Worm (Caenorhabditis elegans) whole organism, late embryonic: Measurements from ENCODE around the gene cdf-1.

Experiments
- F13H6.1 ChIP-seq: sonication (generic microtip); optimal IDR thresholded peaks from 2 replicates; lab custom pipeline; 2016; ENCODE audit warnings: missing genetic modification characterization, missing compliant biosample characterization
- T23F11.4 ChIP-seq: fragments of 200-800 bp; sonication (Bioruptor generic); optimal IDR thresholded peaks from 2 replicates; lab custom pipeline; 2018; ENCODE audit warnings: mild to moderate bottlenecking, missing genetic modification characterization, missing compliant biosample characterization
- Y22D7AL.16 ChIP-seq: sonication (generic microtip); optimal IDR thresholded peaks from 2 replicates; lab custom pipeline; 2016; ENCODE audit warnings: missing genetic modification characterization, missing compliant biosample characterization
- ahr-1 ChIP-seq: sonication (generic microtip); optimal IDR thresholded peaks from 2 replicates; lab custom pipeline; 2016; ENCODE audit warnings: missing genetic modification characterization, missing compliant biosample characterization
- ama-1 ChIP-seq: fragments of 150-350 bp; optimal IDR thresholded peaks from 2 replicates; lab custom pipeline; 2014
- ceh-18 ChIP-seq: sonication (generic microtip); optimal IDR thresholded peaks from 2 replicates; lab custom pipeline; 2016; ENCODE audit warnings: missing genetic modification characterization, missing compliant biosample characterization
- ceh-19 ChIP-seq: fragments of 200-800 bp; sonication (Bioruptor generic); optimal IDR thresholded peaks from 2 replicates; lab custom pipeline; 2018; ENCODE audit warnings: mild to moderate bottlenecking, missing genetic modification characterization, missing compliant biosample characterization
- ceh-24 ChIP-seq: sonication (generic microtip); optimal IDR thresholded peaks from 2 replicates; lab custom pipeline; 2016; ENCODE audit warnings: mild to moderate bottlenecking, missing genetic modification characterization, missing compliant biosample characterization
- ceh-31 ChIP-seq: sonication (generic microtip); optimal IDR thresholded peaks from 2 replicates; lab custom pipeline; 2016; ENCODE audit warnings: missing genetic modification characterization, missing compliant biosample characterization
- ceh-34 ChIP-seq: sonication (generic microtip); optimal IDR thresholded peaks from 2 replicates; lab custom pipeline; 2016; ENCODE audit warnings: mild to moderate bottlenecking, missing genetic modification characterization, missing compliant biosample characterization
- ceh-6 ChIP-seq: fragments of 200-800 bp; sonication (Bioruptor generic); optimal IDR thresholded peaks from 2 replicates; lab custom pipeline; 2018; ENCODE audit warnings: mild to moderate bottlenecking, missing genetic modification characterization, missing compliant biosample characterization
- dmd-4 ChIP-seq: sonication (generic microtip); optimal IDR thresholded peaks from 2 replicates; lab custom pipeline; 2016; ENCODE audit warnings: borderline replicate concordance, missing genetic modification characterization, missing compliant biosample characterization
- eyg-1 ChIP-seq: sonication (generic microtip); optimal IDR thresholded peaks from 2 replicates; lab custom pipeline; 2016; ENCODE audit warnings: missing genotype, missing genetic modification characterization, missing compliant biosample characterization
- fkh-10 ChIP-seq: fragments of 150-350 bp; optimal IDR thresholded peaks from 2 replicates; lab custom pipeline; 2014; ENCODE audit warnings: missing biosample characterization, missing genetic modification reagents, missing genetic modification characterization
- fkh-6 ChIP-seq: sonication (generic microtip); optimal IDR thresholded peaks from 2 replicates; lab custom pipeline; 2016; ENCODE audit warnings: missing genetic modification characterization, missing compliant biosample characterization
- hlh-30 ChIP-seq: sonication (generic microtip); optimal IDR thresholded peaks from 2 replicates; lab custom pipeline; 2017; ENCODE audit warnings: antibody characterized with exemption, missing genetic modification characterization, missing compliant biosample characterization; ENCODE audit not compliant: insufficient read depth
- hlh-8 ChIP-seq: sonication (generic microtip); optimal IDR thresholded peaks from 2 replicates; lab custom pipeline; 2016; ENCODE audit warnings: missing genotype, missing genetic modification characterization, missing compliant biosample characterization
- lim-6 ChIP-seq: sonication (generic microtip); optimal IDR thresholded peaks from 2 replicates; lab custom pipeline; 2016; ENCODE audit warnings: missing genetic modification characterization, missing compliant biosample characterization
- madf-2 ChIP-seq: sonication (generic microtip); optimal IDR thresholded peaks from 2 replicates; lab custom pipeline; 2017; ENCODE audit warnings: missing genetic modification characterization, missing compliant biosample characterization
- mec-3 ChIP-seq: sonication (generic microtip); optimal IDR thresholded peaks from 2 replicates; lab custom pipeline; 2016; ENCODE audit warnings: borderline replicate concordance, missing genetic modification characterization, missing compliant biosample characterization
- nfya-1 ChIP-seq: sonication (generic microtip); optimal IDR thresholded peaks from 2 replicates; lab custom pipeline; 2017; ENCODE audit warnings: missing genetic modification characterization, mild to moderate bottlenecking, missing compliant biosample characterization, antibody characterized with exemption, moderate library complexity
- npax-4 ChIP-seq: sonication (generic microtip); optimal IDR thresholded peaks from 2 replicates; lab custom pipeline; 2016; ENCODE audit warnings: missing genetic modification characterization, missing compliant biosample characterization
- odd-2 ChIP-seq: sonication (generic microtip); optimal IDR thresholded peaks from 2 replicates; lab custom pipeline; 2017; ENCODE audit warnings: antibody characterized with exemption, mild to moderate bottlenecking, missing genetic modification characterization, missing compliant biosample characterization
- pag-3 ChIP-seq: sonication (generic microtip); optimal IDR thresholded peaks from 2 replicates; lab custom pipeline; 2016; ENCODE audit warnings: missing compliant biosample characterization, missing genetic modification characterization, borderline replicate concordance
- pat-9 ChIP-seq: fragments of 200-800 bp; sonication (Bioruptor generic); optimal IDR thresholded peaks from 2 replicates; lab custom pipeline; 2018; ENCODE audit warnings: mild to moderate bottlenecking, missing genetic modification characterization, moderate library complexity, missing compliant biosample characterization
- pha-4 ChIP-seq: fragments of 150-350 bp; optimal IDR thresholded peaks from 2 replicates; lab custom pipeline; 2018; ENCODE audit warnings: missing biosample characterization, missing genetic modification reagents, missing genetic modification characterization
- pqm-1 ChIP-seq: sonication (generic microtip); optimal IDR thresholded peaks from 2 replicates; lab custom pipeline; 2016; ENCODE audit warnings: missing genetic modification characterization, missing compliant biosample characterization
- pros-1 ChIP-seq: fragments of 150-350 bp; optimal IDR thresholded peaks from 2 replicates; lab custom pipeline; 2014; ENCODE audit warnings: missing biosample characterization, missing genetic modification reagents, missing genetic modification characterization
- ref-2 ChIP-seq: sonication (generic microtip); optimal IDR thresholded peaks from 2 replicates; lab custom pipeline; 2016; ENCODE audit warnings: missing genetic modification characterization, missing compliant biosample characterization
- rnt-1 ChIP-seq: sonication (generic microtip); optimal IDR thresholded peaks from 2 replicates; lab custom pipeline; 2016; ENCODE audit warnings: missing genetic modification characterization, missing compliant biosample characterization
- tbx-2 ChIP-seq: sonication (generic microtip); optimal IDR thresholded peaks from 2 replicates; lab custom pipeline; 2016; ENCODE audit warnings: missing genetic modification characterization, missing compliant biosample characterization
- ttx-3 ChIP-seq: sonication (generic microtip); optimal IDR thresholded peaks from 2 replicates; lab custom pipeline; 2016; ENCODE audit warnings: missing genetic modification reagents, missing genetic modification characterization, missing compliant biosample characterization
- unc-3 ChIP-seq, 2 experiments: fragments of 200-800 bp in 1 of 2; sonication (Bioruptor generic) in 1 of 2; sonication (generic microtip) in 1 of 2; conservative IDR thresholded peaks in 1 of 2; optimal IDR thresholded peaks in 1 of 2; 2 replicates each; pipeline versions ENCODE4 v1.3.6 to Lab custom; 2016 to 2022; ENCODE audit warnings: missing compliant biosample characterization in 2 of 2, missing genetic modification characterization in 2 of 2, missing genetic modification reagents in 1 of 2
- unc-42 ChIP-seq: sonication (generic microtip); optimal IDR thresholded peaks from 2 replicates; lab custom pipeline; 2016; ENCODE audit warnings: missing genotype, missing genetic modification characterization, missing compliant biosample characterization
- unc-86 ChIP-seq: sonication (generic microtip); optimal IDR thresholded peaks from 2 replicates; lab custom pipeline; 2016; ENCODE audit warnings: missing genetic modification characterization, missing compliant biosample characterization

The cdf-1 gene

DNA sequence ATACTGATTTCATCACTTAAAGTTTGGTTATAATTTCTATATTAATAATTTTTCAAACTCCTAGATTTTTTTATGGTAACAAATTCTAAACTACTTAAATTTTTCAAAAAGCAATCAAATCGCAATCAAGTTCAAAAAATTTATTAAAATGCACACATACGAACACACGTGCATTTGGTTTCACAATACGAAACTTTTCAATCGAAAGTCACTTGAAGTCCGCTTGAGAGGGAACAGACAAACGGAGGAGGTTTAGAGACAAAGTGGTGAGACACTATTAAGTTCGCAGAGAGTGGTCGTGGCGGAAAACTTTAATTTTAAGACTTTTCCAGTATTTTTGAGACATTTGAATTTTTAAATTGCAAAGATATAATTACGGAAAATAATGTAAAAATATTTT, 719 bp upstream of the cdf-1 start, which contains the start of gene glr-8:
Gene glr-8, plus strand, starts transcription at position 319 of the 400 bp plus-strand sequence.
- TF ChIP-seq ceh-6 (GFP tag; lab: Kevin White, UChicago) (no peak), F13H6.1 (tag; lab: Kevin White, UChicago) (no peak), unc-3 (GFP tag; conservative IDR thresholded peaks at IDR 0.05; lab: Robert Waterston, UW) (no peak), unc-3 (tag; optimal IDR thresholded peaks at IDR 0.05; lab: Kevin White, UChicago) (no peak), fkh-10 (GFP tag; lab: Kevin White, UChicago) (no peak), ttx-3 (tag; lab: Kevin White, UChicago) (no peak)

- TF ChIP-seq ceh-19 (no peak), fkh-6 (tag; lab: Kevin White, UChicago) (no peak), ama-1 (lab: Kevin White, UChicago) (no peak), pag-3 (tag; lab: Kevin White, UChicago) (no peak), ceh-6 (GFP tag; lab: Kevin White, UChicago) (no peak), unc-86 (tag; lab: Kevin White, UChicago) (no peak), ceh-24 (tag; lab: Kevin White, UChicago) (no peak), unc-42 (tag; lab: Kevin White, UChicago) (no peak)
Measured at ce11 chrX:6503148-6503547, 1.8 kb downstream of the cdf-1 start.

ce11 chrX:6499736-6500135, 5.2 kb downstream of the cdf-1 start, which contains the start of gene actl-1:
Gene actl-1, minus strand, starts transcription at chrX:6499836.
- TF ChIP-seq Y22D7AL.16 (no peak), unc-3 (GFP tag; conservative IDR thresholded peaks at IDR 0.05; lab: Robert Waterston, UW) (no peak), unc-3 (tag; optimal IDR thresholded peaks at IDR 0.05; lab: Kevin White, UChicago) (no peak), ceh-18 (tag; lab: Kevin White, UChicago) (no peak), mec-3 (tag; lab: Kevin White, UChicago) (no peak), ceh-34 (tag; lab: Kevin White, UChicago) (no peak), pha-4 (tag; lab: Kevin White, UChicago) (no peak), unc-42 (tag; lab: Kevin White, UChicago) (no peak), rnt-1 (no peak), ahr-1 (tag; lab: Kevin White, UChicago) (no peak), odd-2 (tag; lab: Kevin White, UChicago) (no peak), pat-9 (tag; lab: Kevin White, UChicago) (no peak), pag-3 (tag; lab: Kevin White, UChicago) (no peak), nfya-1 (tag; lab: Kevin White, UChicago) (no peak), pqm-1 (tag; lab: Kevin White, UChicago) (no peak), ref-2 (tag; lab: Kevin White, UChicago) (no peak), unc-86 (tag; lab: Kevin White, UChicago) (no peak), ceh-31 (tag; lab: Kevin White, UChicago) (no peak)

DNA sequence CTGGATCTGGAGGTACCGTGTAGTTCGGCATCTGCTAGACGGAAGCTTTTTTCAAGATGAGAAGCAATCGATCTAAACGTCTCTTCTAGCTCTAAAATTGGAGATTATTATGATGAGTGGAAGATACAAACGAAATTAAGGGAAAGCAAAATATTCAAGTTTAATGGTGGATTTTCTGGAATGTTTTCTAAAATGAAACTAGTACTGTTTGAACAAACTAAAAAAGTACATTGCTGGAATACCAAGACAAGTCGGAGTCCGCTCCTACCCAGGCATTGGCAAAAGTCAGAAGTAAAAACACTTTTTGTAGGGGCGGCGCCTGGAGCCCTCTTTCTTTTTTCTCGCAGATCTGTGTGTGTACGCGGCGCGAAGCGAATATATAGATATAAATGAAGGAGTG, 20.2 kb downstream of the cdf-1 start, which contains the start of gene gar-1:
Gene gar-1, minus strand, starts transcription at position 101 of the 400 bp plus-strand sequence.
- TF ChIP-seq T23F11.4 (GFP tag; lab: Kevin White, UChicago): no peak
- no peak for TF ChIP-seq hlh-8
- no peak for TF ChIP-seq fkh-10 (GFP tag; lab: Kevin White, UChicago)
- TF ChIP-seq pros-1 (tag; lab: Kevin White, UChicago): no peak
- no peak for TF ChIP-seq dmd-4 (tag; lab: Kevin White, UChicago)
- no peak for TF ChIP-seq nfya-1 (tag; lab: Kevin White, UChicago)
- TF ChIP-seq tbx-2 (tag; lab: Kevin White, UChicago): no peak
- no peak for TF ChIP-seq Y22D7AL.16
- TF ChIP-seq hlh-30: no peak
- no peak for TF ChIP-seq eyg-1 (tag; lab: Kevin White, UChicago)
- no peak for TF ChIP-seq npax-4 (tag; lab: Kevin White, UChicago)
- no peak for TF ChIP-seq ceh-6 (GFP tag; lab: Kevin White, UChicago)
- no peak for TF ChIP-seq lim-6 (tag; lab: Kevin White, UChicago)
- TF ChIP-seq ttx-3 (tag; lab: Kevin White, UChicago): no peak
- no peak for TF ChIP-seq pat-9 (tag; lab: Kevin White, UChicago)
- no peak for TF ChIP-seq ref-2 (tag; lab: Kevin White, UChicago)
- no peak for TF ChIP-seq madf-2 (tag; lab: Kevin White, UChicago)
